Worm (Caenorhabditis elegans) whole organism, L2 larva: ENCODE results near the gene K03B8.14.

ENCODE experiments used
- ama-1 ChIP-seq: fragments of 150-350 bp; optimal IDR thresholded peaks from 2 replicates; lab custom pipeline; 2018; ENCODE audit warnings: inconsistent platforms
- dmd-4 ChIP-seq: sonication (generic microtip); optimal IDR thresholded peaks from 2 replicates; lab custom pipeline; 2017; ENCODE audit warnings: missing biosample characterization, missing genetic modification characterization
- lsy-2 ChIP-seq, 2 experiments: fragments of 150-350 bp in 1 of 2; sonication (generic microtip) in 1 of 2; optimal IDR thresholded peaks; 2 replicates each; lab custom pipeline; 2014 to 2017; ENCODE audit warnings: missing biosample characterization in 2 of 2, missing genetic modification characterization in 2 of 2
- mab-5 ChIP-seq: fragments of 150-350 bp; optimal IDR thresholded peaks from 2 replicates; lab custom pipeline; 2014; ENCODE audit warnings: missing biosample characterization, missing genetic modification characterization
- peb-1 ChIP-seq: fragments of 150-350 bp; optimal IDR thresholded peaks from 2 replicates; lab custom pipeline; 2014; ENCODE audit warnings: missing biosample characterization, missing genetic modification characterization
- snpc-4 ChIP-seq: fragments of 150-350 bp; optimal IDR thresholded peaks from 2 replicates; lab custom pipeline; 2014; ENCODE audit warnings: missing biosample characterization, missing genetic modification characterization
- ztf-11 ChIP-seq: sonication (generic microtip); optimal IDR thresholded peaks from 2 replicates; lab custom pipeline; 2017; ENCODE audit warnings: missing biosample characterization, missing genetic modification characterization
- ztf-4 ChIP-seq: fragments of 150-350 bp; optimal IDR thresholded peaks from 2 replicates; lab custom pipeline; 2014; ENCODE audit warnings: missing biosample characterization, missing genetic modification characterization

DNA sequence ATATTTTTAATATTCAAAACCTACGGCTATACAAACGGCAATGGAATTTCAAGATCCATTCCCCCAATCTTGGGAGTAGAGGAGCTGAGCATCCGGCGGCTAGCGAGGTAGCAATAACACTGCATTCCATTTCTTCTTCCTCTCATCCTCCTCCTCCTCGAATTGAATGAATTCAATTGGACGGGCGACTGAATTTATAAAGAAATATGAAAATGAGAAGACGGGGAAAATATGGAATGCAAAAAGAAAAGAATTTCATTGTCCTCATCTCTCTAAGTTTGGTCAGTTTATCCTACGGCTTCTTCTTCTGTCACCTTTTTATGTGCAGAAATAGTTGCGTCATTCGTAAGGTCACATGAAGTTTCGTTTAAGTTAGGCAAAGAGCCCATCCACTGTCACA, 46.1 kb downstream of the K03B8.14 start:
- TF ChIP-seq snpc-4 (tag; lab: Kevin White, UChicago) (no peak), dmd-4 (no peak), ztf-4 (no peak), ama-1 (lab: Kevin White, UChicago) (no peak), lsy-2 (tag; optimal IDR thresholded peaks at IDR 0.05; lab: Kevin White, UChicago) (no peak), peb-1 (tag; lab: Kevin White, UChicago) (no peak), ztf-11 (tag; lab: Kevin White, UChicago) (no peak), mab-5 (no peak)
